Worm (Caenorhabditis elegans): ENCODE data around the gene C55A6.11.

DNA sequence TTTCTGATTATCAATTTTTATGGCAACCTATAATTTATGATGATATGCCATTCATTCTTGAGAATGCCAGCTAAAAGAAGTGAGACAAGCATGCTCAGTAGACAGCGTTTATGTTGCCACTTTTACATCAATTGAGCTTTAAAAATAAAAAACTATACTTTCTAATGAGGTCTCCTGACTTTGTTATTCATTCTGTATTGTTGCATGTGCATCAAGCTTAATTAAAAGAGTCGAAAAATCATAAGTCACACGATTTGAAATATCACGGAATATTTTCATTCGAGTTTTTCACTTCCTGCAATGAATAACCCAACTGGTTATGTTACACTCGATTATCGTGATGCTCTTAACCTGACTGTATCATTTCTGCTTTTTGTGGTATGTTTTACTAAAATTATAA is 42.3 kb downstream of the C55A6.11 start, which contains the start of gene srx-86:
- TF ChIP-seq nfya-1 (tag; optimal IDR thresholded peaks at IDR 0.05) = no peak
- no peak for TF ChIP-seq dve-1 (tag; optimal IDR thresholded peaks at IDR 0.05)
- TF ChIP-seq mec-3 (tag; optimal IDR thresholded peaks at IDR 0.05; ENCODE audit: borderline replicate concordance) = no peak
- TF ChIP-seq ceh-2 (tag; optimal IDR thresholded peaks at IDR 0.05) = no peak

Measured in whole organism, late embryonic.